Fruit fly (Drosophila melanogaster) whole organism, embryonic: ENCODE data around the gene CG31627.

Experiments
- Adf1 ChIP-seq: fragments of 200-800 bp; sonication (Bioruptor generic); IDR thresholded peaks from 2 replicates; pipeline ENCODE4 v1.3.6; 2022; ENCODE audit warnings: missing biosample characterization, missing genetic modification characterization
- BEAF-32 ChIP-seq: fragments of 200-800 bp; sonication (Bioruptor generic); optimal IDR thresholded peaks from 3 replicates; lab custom pipeline; 2017; ENCODE audit warnings: missing biosample characterization, missing genetic modification characterization, mild to moderate bottlenecking, moderate library complexity, missing genetic modification reagents
- Bgb ChIP-seq: fragments of 200-800 bp; sonication (Bioruptor generic); IDR thresholded peaks from 2 replicates; pipeline ENCODE4 v1.3.6; 2022; ENCODE audit warnings: missing biosample characterization, missing genetic modification characterization; ENCODE audit not compliant: partially characterized antibody
- CG10321 ChIP-seq: fragments of 200-800 bp; sonication (Bioruptor generic); IDR thresholded peaks from 2 replicates; pipeline ENCODE4 v1.3.6; 2022; ENCODE audit warnings: missing biosample characterization, missing genetic modification characterization
- CG12104 ChIP-seq: fragments of 200-800 bp; sonication (Bioruptor generic); optimal IDR thresholded peaks from 3 replicates; lab custom pipeline; 2016; ENCODE audit warnings: missing biosample characterization, missing genetic modification characterization
- CG14710 ChIP-seq: fragments of 200-800 bp; sonication (Bioruptor generic); optimal IDR thresholded peaks from 3 replicates; lab custom pipeline; 2019; ENCODE audit warnings: missing biosample characterization, mild to moderate bottlenecking, missing genetic modification characterization, moderate library complexity
- CG15269 ChIP-seq: fragments of 200-800 bp; sonication (Bioruptor generic); optimal IDR thresholded peaks from 2 replicates; lab custom pipeline; 2018; ENCODE audit warnings: missing biosample characterization, mild to moderate bottlenecking, missing genetic modification characterization, moderate library complexity
- CG17568 ChIP-seq: fragments of 200-800 bp; sonication (Bioruptor generic); optimal IDR thresholded peaks from 2 replicates; lab custom pipeline; 2018; ENCODE audit warnings: missing biosample characterization, mild to moderate bottlenecking, missing genetic modification characterization, moderate library complexity
- CG17829 ChIP-seq: fragments of 200-800 bp; optimal IDR thresholded peaks from 2 replicates; lab custom pipeline; 2019; ENCODE audit warnings: missing biosample characterization, mild to moderate bottlenecking, missing genetic modification characterization, moderate library complexity
- CG31441 ChIP-seq: fragments of 200-800 bp; sonication (Bioruptor generic); IDR thresholded peaks from 2 replicates; pipeline ENCODE4 v1.3.6; 2022; ENCODE audit warnings: missing biosample characterization, missing genetic modification characterization
- CG33213 ChIP-seq: fragments of 200-800 bp; sonication (Bioruptor generic); optimal IDR thresholded peaks from 3 replicates; lab custom pipeline; 2016; ENCODE audit warnings: missing biosample characterization, missing genetic modification characterization
- CG3838 ChIP-seq: fragments of 200-800 bp; sonication (Bioruptor generic); optimal IDR thresholded peaks from 3 replicates; lab custom pipeline; 2016; ENCODE audit warnings: missing biosample characterization, missing genetic modification characterization
- CG43689 ChIP-seq: fragments of 200-800 bp; sonication (Bioruptor generic); IDR thresholded peaks from 2 replicates; pipeline ENCODE4 v1.3.6; 2022; ENCODE audit warnings: missing biosample characterization, missing genetic modification characterization
- CG4617 ChIP-seq: fragments of 200-800 bp; sonication (Bioruptor generic); optimal IDR thresholded peaks from 3 replicates; lab custom pipeline; 2016; ENCODE audit warnings: missing biosample characterization, missing genetic modification characterization, borderline replicate concordance
- CG7839 ChIP-seq: fragments of 200-800 bp; sonication (Bioruptor generic); optimal IDR thresholded peaks from 3 replicates; lab custom pipeline; 2018; ENCODE audit warnings: missing biosample characterization, mild to moderate bottlenecking, missing genetic modification characterization, moderate library complexity
- CG8089 ChIP-seq: fragments of 200-800 bp; sonication (Bioruptor generic); optimal IDR thresholded peaks from 3 replicates; lab custom pipeline; 2016; ENCODE audit warnings: missing biosample characterization, missing genetic modification characterization
- CG9215 ChIP-seq: fragments of 200-800 bp; sonication (Bioruptor generic); IDR thresholded peaks from 2 replicates; pipeline ENCODE4 v1.3.6; 2022; ENCODE audit warnings: missing biosample characterization, missing genetic modification characterization
- CG9609 ChIP-seq: fragments of 200-800 bp; sonication (Bioruptor generic); optimal IDR thresholded peaks from 3 replicates; lab custom pipeline; 2016; ENCODE audit warnings: missing biosample characterization, missing genetic modification characterization
- CG9727 ChIP-seq: fragments of 200-800 bp; sonication (Bioruptor generic); optimal IDR thresholded peaks from 3 replicates; lab custom pipeline; 2017; ENCODE audit warnings: missing biosample characterization, mild to moderate bottlenecking, missing genetic modification characterization
- Camta ChIP-seq: fragments of 200-800 bp; sonication (Bioruptor generic); optimal IDR thresholded peaks from 2 replicates; lab custom pipeline; 2016; ENCODE audit warnings: missing biosample characterization, missing genetic modification characterization
- CoRest ChIP-seq: fragments of 200-800 bp; sonication (Bioruptor generic); optimal IDR thresholded peaks from 3 replicates; lab custom pipeline; 2018; ENCODE audit warnings: missing biosample characterization, mild to moderate bottlenecking, missing genetic modification characterization, moderate library complexity
- D19A ChIP-seq: fragments of 200-800 bp; optimal IDR thresholded peaks from 3 replicates; lab custom pipeline; 2019; ENCODE audit warnings: missing biosample characterization, mild to moderate bottlenecking, missing genetic modification characterization, moderate library complexity
- Dref ChIP-seq: fragments of 200-800 bp; sonication (Bioruptor generic); IDR thresholded peaks from 2 replicates; pipeline ENCODE4 v1.3.6; 2022; ENCODE audit warnings: missing biosample characterization, missing genetic modification characterization
- Drgx ChIP-seq: fragments of 200-800 bp; sonication (Bioruptor generic); IDR thresholded peaks from 2 replicates; pipeline ENCODE4 v1.3.6; 2022; ENCODE audit warnings: missing biosample characterization, missing genetic modification characterization
- E2f1 ChIP-seq: fragments of 200-800 bp; sonication (Bioruptor generic); IDR thresholded peaks from 2 replicates; pipeline ENCODE4 v1.3.6; 2022; ENCODE audit warnings: missing biosample characterization, missing genetic modification characterization
- Elba2 ChIP-seq: fragments of 200-800 bp; sonication (Bioruptor generic); optimal IDR thresholded peaks from 3 replicates; lab custom pipeline; 2016; ENCODE audit warnings: missing biosample characterization, missing genetic modification characterization
- Ets97D ChIP-seq: fragments of 200-800 bp; sonication (Bioruptor generic); optimal IDR thresholded peaks from 3 replicates; lab custom pipeline; 2016; ENCODE audit warnings: missing biosample characterization, missing genetic modification characterization
- HLHmδ ChIP-seq: fragments of 200-800 bp; sonication (Bioruptor generic); optimal IDR thresholded peaks from 2 replicates; lab custom pipeline; 2018; ENCODE audit warnings: missing biosample characterization, mild to moderate bottlenecking, missing genetic modification characterization, moderate library complexity
- Hmx ChIP-seq: fragments of 200-800 bp; sonication (Bioruptor generic); optimal IDR thresholded peaks from 2 replicates; lab custom pipeline; 2016; ENCODE audit warnings: missing biosample characterization, missing genetic modification characterization
- Hr78 ChIP-seq, 2 experiments: fragments of 200-800 bp in 1 of 2; fragments of >200 bp in 1 of 2; sonication (Bioruptor generic) in 1 of 2; optimal IDR thresholded peaks; 2 replicates each; lab custom pipeline; 2017 to 2019; ENCODE audit warnings: missing biosample characterization in 2 of 2, missing genetic modification characterization in 2 of 2, mild to moderate bottlenecking in 1 of 2, moderate library complexity in 1 of 2
- Jarid2 ChIP-seq: fragments of 200-800 bp; sonication (Bioruptor generic); optimal IDR thresholded peaks from 3 replicates; lab custom pipeline; 2017; ENCODE audit warnings: mild to moderate bottlenecking, missing biosample characterization, missing genetic modification reagents, missing genetic modification characterization
- Med ChIP-seq: fragments of 200-800 bp; sonication (Bioruptor generic); peaks from one replicate; lab custom pipeline; 2016; ENCODE audit warnings: missing biosample characterization, missing genetic modification characterization, mild to moderate bottlenecking, inconsistent platforms, moderate library complexity
- Meics ChIP-seq: fragments of 200-800 bp; sonication (Bioruptor generic); optimal IDR thresholded peaks from 2 replicates; lab custom pipeline; 2017; ENCODE audit warnings: missing biosample characterization, mild to moderate bottlenecking, missing genetic modification characterization
- Nf-YC ChIP-seq: fragments of 200-800 bp; optimal IDR thresholded peaks from 3 replicates; lab custom pipeline; 2019; ENCODE audit warnings: missing biosample characterization, mild to moderate bottlenecking, missing genetic modification characterization, moderate library complexity
- Sox100B ChIP-seq: fragments of 200-800 bp; sonication (Bioruptor generic); optimal IDR thresholded peaks from 3 replicates; lab custom pipeline; 2018; ENCODE audit warnings: missing biosample characterization, mild to moderate bottlenecking, missing genetic modification characterization
- ap ChIP-seq: fragments of 200-800 bp; sonication (Bioruptor generic); IDR thresholded peaks from 2 replicates; pipeline ENCODE4 v1.3.6; 2022; ENCODE audit warnings: missing biosample characterization, missing genetic modification characterization
- bowl ChIP-seq: fragments of 200-800 bp; sonication (Bioruptor generic); IDR thresholded peaks from 2 replicates; pipeline ENCODE4 v1.3.6; 2022; ENCODE audit warnings: missing biosample characterization, missing genetic modification characterization
- fd64A ChIP-seq: fragments of 200-800 bp; sonication (Bioruptor generic); optimal IDR thresholded peaks from 3 replicates; lab custom pipeline; 2018; ENCODE audit warnings: missing biosample characterization, mild to moderate bottlenecking, missing genetic modification characterization
- fd96Cb ChIP-seq: fragments of 200-800 bp; sonication (Bioruptor generic); optimal IDR thresholded peaks from 2 replicates; lab custom pipeline; 2018; ENCODE audit warnings: missing biosample characterization, mild to moderate bottlenecking, missing genetic modification characterization, moderate library complexity
- gce ChIP-seq: fragments of 200-800 bp; sonication (Bioruptor generic); IDR thresholded peaks from 3 replicates; pipeline ENCODE4 v1.3.6; 2022; ENCODE audit warnings: missing biosample characterization, missing genetic modification characterization
- gro ChIP-seq: fragments of 200-800 bp; sonication (Bioruptor generic); optimal IDR thresholded peaks from 2 replicates; lab custom pipeline; 2016; ENCODE audit warnings: missing biosample characterization, missing genetic modification characterization
- kah ChIP-seq: fragments of 200-800 bp; sonication (Bioruptor generic); optimal IDR thresholded peaks from 2 replicates; lab custom pipeline; 2018; ENCODE audit warnings: missing biosample characterization, mild to moderate bottlenecking, missing genetic modification characterization
- klu ChIP-seq: fragments of 200-800 bp; sonication (Bioruptor generic); IDR thresholded peaks from 2 replicates; pipeline ENCODE4 v1.3.6; 2022; ENCODE audit warnings: missing biosample characterization, missing genetic modification characterization
- knrl ChIP-seq: fragments of 200-800 bp; sonication (Bioruptor generic); IDR thresholded peaks from 3 replicates; pipeline ENCODE4 v1.3.6; 2022; ENCODE audit warnings: missing biosample characterization, missing genetic modification characterization; ENCODE audit not compliant: partially characterized antibody
- maf-S ChIP-seq: fragments of 200-800 bp; sonication (Bioruptor generic); optimal IDR thresholded peaks from 2 replicates; lab custom pipeline; 2016; ENCODE audit warnings: missing biosample characterization, missing genetic modification characterization
- nmo ChIP-seq: fragments of 200-800 bp; sonication (Bioruptor generic); optimal IDR thresholded peaks from 2 replicates; lab custom pipeline; 2018; ENCODE audit warnings: missing biosample characterization, mild to moderate bottlenecking, missing genetic modification characterization, moderate library complexity
- psq ChIP-seq: fragments of 200-800 bp; sonication (Bioruptor generic); optimal IDR thresholded peaks from 2 replicates; lab custom pipeline; 2017; ENCODE audit warnings: missing biosample characterization, missing genetic modification characterization
- ranshi ChIP-seq: fragments of 200-800 bp; sonication (Bioruptor generic); IDR thresholded peaks from 2 replicates; pipeline ENCODE4 v1.3.6; 2022; ENCODE audit warnings: missing biosample characterization, missing genetic modification characterization
- scrt ChIP-seq: fragments of 200-800 bp; sonication (Bioruptor generic); optimal IDR thresholded peaks from 2 replicates; lab custom pipeline; 2018; ENCODE audit warnings: missing biosample characterization, mild to moderate bottlenecking, missing genetic modification characterization, moderate library complexity
- sima ChIP-seq: fragments of 200-800 bp; sonication (Bioruptor generic); optimal IDR thresholded peaks from 2 replicates; lab custom pipeline; 2016; ENCODE audit warnings: missing biosample characterization, missing genetic modification characterization
- toy ChIP-seq: fragments of 200-800 bp; sonication (Bioruptor generic); IDR thresholded peaks from 2 replicates; pipeline ENCODE4 v1.3.6; 2022; ENCODE audit warnings: missing biosample characterization, missing genetic modification characterization
- unpg ChIP-seq: fragments of 200-800 bp; sonication (Bioruptor generic); optimal IDR thresholded peaks from 3 replicates; lab custom pipeline; 2018; ENCODE audit warnings: missing biosample characterization, mild to moderate bottlenecking, missing genetic modification characterization, moderate library complexity

The CG31627 gene

DNA sequence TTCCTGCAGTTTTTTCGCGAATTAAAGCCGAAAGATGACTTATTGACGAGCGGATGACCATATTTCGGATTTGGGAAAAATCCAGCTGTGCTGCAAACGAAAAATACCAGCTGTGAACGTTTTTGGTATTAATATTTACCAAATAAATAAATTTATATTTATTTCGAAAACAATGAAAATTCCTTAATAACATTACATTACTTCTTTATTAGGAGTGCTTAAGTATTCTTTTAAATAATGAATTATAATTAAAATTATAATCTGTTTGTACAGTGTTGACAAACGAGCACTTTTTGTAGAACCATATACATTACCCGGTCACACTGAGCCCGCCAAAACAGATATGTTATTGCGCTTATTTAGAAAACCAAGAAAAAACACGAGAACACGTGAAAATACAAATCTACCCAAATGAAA is 6.6 kb downstream of the CG31627 start, which contains the start of the genes bur and Mcm10 (continued):
- TF ChIP-seq Drgx (GFP tag; lab: Robert Waterston, UW) = no peak
- TF ChIP-seq Nf-YC (tag; lab: Kevin White, UChicago) = no peak
- TF ChIP-seq Hr78 (GFP tag; optimal IDR thresholded peaks at IDR 0.05; lab: Kevin White, UChicago) = no peak
- TF ChIP-seq BEAF-32 (GFP tag; lab: Kevin White, UChicago) = peak; percentile 28
- TF ChIP-seq CG31441 (GFP tag; lab: Robert Waterston, UW) = no peak
- TF ChIP-seq Elba2 (GFP tag; lab: Kevin White, UChicago) = peak; percentile 78
- no peak for TF ChIP-seq toy (GFP tag; lab: Robert Waterston, UW)
- TF ChIP-seq CG33213 (GFP tag; lab: Kevin White, UChicago) = no peak
- no peak for TF ChIP-seq fd96Cb
- TF ChIP-seq fd64A = no peak
- no peak for TF ChIP-seq CoRest (tag; lab: Kevin White, UChicago)
- no peak for TF ChIP-seq CG8089 (GFP tag; lab: Kevin White, UChicago)
- TF ChIP-seq ap = no peak
- TF ChIP-seq scrt (GFP tag; lab: Kevin White, UChicago) = no peak
- TF ChIP-seq E2f1 (GFP tag; lab: Robert Waterston, UW) = peak; percentile 41; the same call in 1 of the 2 replicates
- TF ChIP-seq CG7839 (tag; lab: Kevin White, UChicago) = no peak
- TF ChIP-seq CG10321 (GFP tag; lab: Robert Waterston, UW) = no peak
- TF ChIP-seq CG17829 (tag; lab: Kevin White, UChicago) = peak; percentile 46
- no peak for TF ChIP-seq sima (GFP tag; lab: Kevin White, UChicago)
- no peak for TF ChIP-seq Jarid2 (GFP tag; lab: Kevin White, UChicago)
- TF ChIP-seq bowl (GFP tag; lab: Robert Waterston, UW) = no peak
- TF ChIP-seq klu (GFP tag; lab: Robert Waterston, UW) = no peak
- peak; percentile 78 for TF ChIP-seq CG14710 (tag; lab: Kevin White, UChicago)
- TF ChIP-seq psq (GFP tag; lab: Kevin White, UChicago) = no peak
- no peak for TF ChIP-seq CG43689
- peak; percentile 67 for TF ChIP-seq CG4617 (GFP tag; lab: Kevin White, UChicago)
- peak; percentile 25 for TF ChIP-seq CG12104 (GFP tag; lab: Kevin White, UChicago)
- no peak for TF ChIP-seq CG9215 (GFP tag; lab: Robert Waterston, UW)
- TF ChIP-seq kah (GFP tag; lab: Kevin White, UChicago) = no peak
- no peak for TF ChIP-seq Sox100B
- no peak for TF ChIP-seq Bgb (GFP tag; lab: Robert Waterston, UW)
- no peak for TF ChIP-seq ranshi (GFP tag; lab: Robert Waterston, UW)
- no peak for TF ChIP-seq unpg
- TF ChIP-seq nmo (GFP tag; lab: Kevin White, UChicago) = no peak
- no peak for TF ChIP-seq CG9727
- TF ChIP-seq Dref = no peak
- TF ChIP-seq Adf1 = no peak
- TF ChIP-seq gce (GFP tag; lab: Robert Waterston, UW) = no peak
- TF ChIP-seq Med = no peak
- no peak for TF ChIP-seq Camta (GFP tag; lab: Kevin White, UChicago)
- no peak for TF ChIP-seq D19A (tag; lab: Kevin White, UChicago)
- peak; percentile 40 for TF ChIP-seq Ets97D (GFP tag; lab: Kevin White, UChicago)
- no peak for TF ChIP-seq CG15269 (tag; lab: Kevin White, UChicago)
- TF ChIP-seq Hmx = no peak
- TF ChIP-seq Meics (GFP tag; lab: Kevin White, UChicago) = no peak
- no peak for TF ChIP-seq CG17568 (GFP tag; lab: Kevin White, UChicago)
- no peak for TF ChIP-seq HLHmδ (GFP tag; lab: Kevin White, UChicago)
- no peak for TF ChIP-seq CG3838 (GFP tag; lab: Kevin White, UChicago)
- no peak for TF ChIP-seq maf-S (GFP tag; lab: Kevin White, UChicago)
- no peak for TF ChIP-seq gro (GFP tag; lab: Kevin White, UChicago)
- no peak for TF ChIP-seq CG9609 (GFP tag; lab: Kevin White, UChicago)
- 0 out of 3 replicates have a peak, but pooled peaks have one; percentile 15 for TF ChIP-seq knrl (GFP tag; lab: Robert Waterston, UW)
